Worm (Caenorhabditis elegans): ENCODE results near the gene F38B6.2.

DNA sequence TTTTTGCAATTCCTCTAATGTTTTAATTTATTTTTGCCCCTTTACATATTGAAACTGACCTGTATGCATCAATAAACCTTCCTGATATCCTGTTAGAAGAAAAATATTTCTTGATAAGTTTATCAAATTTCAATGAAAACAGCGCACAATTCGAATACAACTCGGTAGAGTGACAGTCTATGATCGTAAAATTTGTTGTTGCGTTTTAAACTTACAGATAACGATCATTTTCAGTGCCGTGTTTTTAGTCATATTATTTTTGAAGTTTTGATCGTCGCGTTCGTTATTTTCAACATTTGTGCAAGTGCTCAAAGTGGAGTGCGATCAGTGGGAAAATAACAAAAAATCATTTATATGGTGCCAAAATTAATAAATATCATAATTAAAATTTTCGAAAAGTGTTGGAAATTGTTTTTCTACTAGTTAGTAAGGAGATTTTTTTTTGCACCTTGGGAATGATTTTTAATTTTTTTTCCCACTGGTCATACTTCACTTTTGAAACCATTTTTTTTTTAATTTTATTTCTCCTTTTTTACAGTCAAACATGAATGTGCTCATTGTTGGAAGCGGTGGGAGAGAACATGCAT is 23.9 kb upstream of the F38B6.2 start, which contains the start of gene F38B6.4:
- TF ChIP-seq nhr-237 (tag; optimal IDR thresholded peaks at IDR 0.05), result no peak
- TF ChIP-seq blmp-1 (tag; optimal IDR thresholded peaks at IDR 0.05), result no peak
- no peak for TF ChIP-seq elt-3 (tag; optimal IDR thresholded peaks at IDR 0.05)
- no peak for TF ChIP-seq unc-62 (GFP tag; optimal IDR thresholded peaks at IDR 0.05)
- no peak for TF ChIP-seq nhr-12 (tag; optimal IDR thresholded peaks at IDR 0.05)
- no peak for TF ChIP-seq lin-13 (tag; optimal IDR thresholded peaks at IDR 0.05)
- no peak for TF ChIP-seq drap-1 (GFP tag; optimal IDR thresholded peaks at IDR 0.05)
- TF ChIP-seq mab-5 (tag; optimal IDR thresholded peaks at IDR 0.05), result no peak
- TF ChIP-seq pha-4 (tag; optimal IDR thresholded peaks at IDR 0.05), result no peak
- no peak for TF ChIP-seq ces-1 (GFP tag; optimal IDR thresholded peaks at IDR 0.05)
- TF ChIP-seq tbx-8 (GFP tag; optimal IDR thresholded peaks at IDR 0.05), result no peak
